Worm (Caenorhabditis elegans) whole organism, midembryonic: Measurements from ENCODE around the gene glb-27.

Source experiments
- T22C8.4 ChIP-seq: fragments of 200-800 bp; sonication (Bioruptor generic); IDR thresholded peaks from 2 replicates; pipeline ENCODE4 v1.3.6; 2022; ENCODE audit warnings: missing genetic modification characterization, missing compliant biosample characterization
- cog-1 ChIP-seq: sonication (generic microtip); optimal IDR thresholded peaks from 2 replicates; lab custom pipeline; 2016; ENCODE audit warnings: missing genetic modification characterization, missing compliant biosample characterization
- flt-1 ChIP-seq: fragments of 200-800 bp; sonication (Bioruptor generic); IDR thresholded peaks from 2 replicates; pipeline ENCODE4 v1.3.6; 2022; ENCODE audit warnings: missing genetic modification characterization, missing compliant biosample characterization
- klf-2 ChIP-seq: fragments of 200-800 bp; sonication (Bioruptor generic); conservative IDR thresholded peaks from 2 replicates; pipeline ENCODE4 v1.3.6; 2022; ENCODE audit warnings: missing genetic modification reagents, missing genetic modification characterization, missing compliant biosample characterization
- med-1 ChIP-seq: sonication (generic microtip); optimal IDR thresholded peaks from 2 replicates; lab custom pipeline; 2017; ENCODE audit warnings: missing genetic modification characterization, mild to moderate bottlenecking, missing compliant biosample characterization, antibody characterized with exemption, missing genetic modification reagents; ENCODE audit not compliant: insufficient read depth
- ref-1 ChIP-seq: fragments of 200-800 bp; sonication (Bioruptor generic); conservative IDR thresholded peaks from 2 replicates; pipeline ENCODE4 v1.3.6; 2022; ENCODE audit warnings: missing genetic modification reagents, missing genetic modification characterization, missing compliant biosample characterization
- tab-1 ChIP-seq: fragments of 200-800 bp; sonication (Bioruptor generic); IDR thresholded peaks from 2 replicates; pipeline ENCODE4 v1.3.6; 2022; ENCODE audit warnings: missing genetic modification characterization, missing compliant biosample characterization
- ztf-23 ChIP-seq: fragments of 200-800 bp; sonication (Bioruptor generic); IDR thresholded peaks from 2 replicates; pipeline ENCODE4 v1.3.6; 2022; ENCODE audit warnings: missing genetic modification reagents, missing genetic modification characterization, missing compliant biosample characterization
- ztf-29 ChIP-seq: fragments of 200-800 bp; sonication (Bioruptor generic); IDR thresholded peaks from 2 replicates; pipeline ENCODE4 v1.3.6; 2022; ENCODE audit warnings: missing genetic modification reagents, missing genetic modification characterization, missing compliant biosample characterization

Gene glb-27

DNA sequence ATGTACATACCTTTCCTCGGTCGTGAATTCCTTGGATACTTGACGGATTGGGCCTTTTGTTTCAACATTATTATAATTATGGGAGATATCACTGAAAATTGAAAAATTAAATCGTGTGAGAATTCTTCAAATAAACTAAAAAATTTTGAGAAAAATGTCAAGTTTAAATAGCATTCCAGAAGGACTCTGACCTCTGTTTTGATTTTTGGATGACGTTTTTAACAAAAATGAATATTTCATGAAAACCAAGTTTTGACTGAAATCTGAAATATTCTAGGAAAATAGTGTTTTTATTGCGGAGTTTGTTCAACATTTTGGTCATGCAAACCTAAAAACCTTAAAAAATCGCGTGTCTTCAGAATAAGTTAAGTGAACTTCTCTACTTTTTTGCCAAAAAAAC is at the start of gene glb-27:
TSS of gene glb-27 (minus strand) at position 101 of the 400 bp plus-strand sequence.
- no peak for TF ChIP-seq T22C8.4 (GFP tag; lab: Robert Waterston, UW)
- no peak for TF ChIP-seq med-1 (GFP tag; lab: Kevin White, UChicago)
- no peak for TF ChIP-seq flt-1 (GFP tag; lab: Robert Waterston, UW)
- no peak for TF ChIP-seq ztf-29 (GFP tag; lab: Robert Waterston, UW)
- no peak for TF ChIP-seq klf-2 (GFP tag; lab: Robert Waterston, UW)
- TF ChIP-seq ztf-23 (GFP tag; lab: Robert Waterston, UW), result no peak
- no peak for TF ChIP-seq tab-1 (GFP tag; lab: Robert Waterston, UW)
- TF ChIP-seq cog-1 (tag; lab: Kevin White, UChicago), result no peak
- TF ChIP-seq ref-1 (GFP tag; lab: Robert Waterston, UW), result no peak

DNA sequence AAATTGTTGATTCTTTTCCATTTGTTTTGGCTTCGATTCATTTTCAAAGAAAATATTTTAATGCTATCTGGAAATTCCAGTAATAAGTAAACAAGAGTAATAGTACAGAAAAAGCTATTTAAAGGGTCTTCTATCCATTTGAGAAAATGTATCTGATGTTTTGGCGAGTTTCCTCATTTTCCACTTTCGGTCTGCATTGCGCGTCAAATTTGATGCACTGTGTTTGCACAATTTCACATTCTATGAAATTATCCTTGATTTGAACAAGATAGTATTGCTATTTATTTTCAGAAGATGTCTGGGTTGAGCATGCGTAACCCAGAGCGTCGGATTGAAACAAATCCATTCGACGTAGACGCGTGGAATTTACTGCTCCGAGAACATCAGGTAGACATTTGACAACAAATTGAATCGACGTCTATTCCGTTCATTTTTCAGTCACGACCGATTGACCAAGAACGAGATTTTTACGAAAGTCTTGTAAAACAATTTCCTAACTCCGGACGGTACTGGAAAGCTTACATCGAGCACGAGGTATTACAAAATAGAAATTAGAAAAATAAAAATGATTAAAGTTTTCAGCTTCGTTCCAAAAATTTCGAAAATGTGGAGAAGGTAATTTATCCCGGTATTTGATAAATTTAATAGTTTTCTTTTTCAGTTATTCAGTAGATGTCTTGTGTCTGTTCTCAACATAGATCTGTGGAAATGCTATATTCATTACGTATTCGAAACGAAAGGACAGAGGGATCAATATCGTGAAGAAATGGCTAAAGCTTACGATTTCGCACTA is 47.7 kb upstream of the glb-27 start, which contains the start of gene suf-1:
TSS of gene suf-1 (plus strand) at position 280 of the 793 bp plus-strand sequence.
- no peak for TF ChIP-seq ztf-29 (GFP tag; lab: Robert Waterston, UW)
- TF ChIP-seq flt-1 (GFP tag; lab: Robert Waterston, UW), result no peak
- no peak for TF ChIP-seq tab-1 (GFP tag; lab: Robert Waterston, UW)
- no peak for TF ChIP-seq ref-1 (GFP tag; lab: Robert Waterston, UW)
- no peak for TF ChIP-seq T22C8.4 (GFP tag; lab: Robert Waterston, UW)
- no peak for TF ChIP-seq cog-1 (tag; lab: Kevin White, UChicago)
- no peak for TF ChIP-seq ztf-23 (GFP tag; lab: Robert Waterston, UW)
- no peak for TF ChIP-seq med-1 (GFP tag; lab: Kevin White, UChicago)
- TF ChIP-seq klf-2 (GFP tag; lab: Robert Waterston, UW), result no peak

DNA sequence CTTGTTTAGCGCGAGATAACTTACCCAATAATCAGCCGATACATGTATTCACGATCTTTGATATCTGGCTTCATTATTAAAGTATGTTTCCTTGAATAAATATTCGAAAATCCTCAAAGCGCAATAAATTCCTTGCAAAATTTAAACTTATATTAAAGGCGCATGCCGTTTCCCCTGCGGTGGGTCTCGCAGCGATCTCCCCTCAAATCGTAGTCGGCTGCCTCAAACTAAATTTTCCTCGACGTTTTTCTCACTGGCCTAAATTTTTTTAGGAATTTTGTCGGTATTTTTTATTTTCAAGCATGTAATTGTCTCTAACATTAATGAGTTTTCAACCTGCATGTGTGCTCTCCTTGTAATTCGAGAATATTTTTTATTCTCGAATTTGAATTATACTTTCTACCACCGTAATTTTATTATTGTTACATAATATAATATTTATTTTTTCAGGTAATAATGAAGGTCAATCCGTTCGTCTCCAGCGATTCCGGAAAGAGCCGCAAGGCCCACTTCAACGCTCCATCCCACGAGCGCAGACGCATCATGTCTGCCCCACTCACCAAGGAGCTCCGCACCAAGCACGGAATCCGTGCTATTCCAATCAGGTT is 46.4 kb upstream of the glb-27 start, which contains the start of the genes cpf-1 and rpl-26:
TSS of gene cpf-1 (minus strand) at position 104 of the 608 bp plus-strand sequence.
TSS of gene rpl-26 (plus strand) at position 449 of the 608 bp plus-strand sequence.
- TF ChIP-seq ref-1 (GFP tag; lab: Robert Waterston, UW), result no peak

DNA sequence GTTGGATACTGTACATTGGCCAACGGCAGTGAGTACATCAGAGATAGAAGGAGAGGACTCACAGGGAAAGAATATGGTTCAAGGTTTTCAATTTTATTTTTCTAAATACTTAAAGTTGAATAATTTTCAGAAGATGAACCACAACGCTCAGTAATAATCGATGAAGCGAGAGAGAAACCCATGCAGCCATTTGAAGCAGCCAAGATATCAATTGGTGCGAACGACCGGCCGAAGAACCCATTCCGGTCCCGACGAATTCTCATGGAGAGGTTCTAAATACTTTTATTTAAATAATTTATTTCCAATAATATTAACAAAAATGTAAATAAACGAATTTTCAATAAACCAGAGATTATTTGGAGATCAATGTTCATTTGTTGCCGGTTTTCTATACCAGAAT is 44.1 kb upstream of the glb-27 start, which contains the start of gene pigg-1:
TSS of gene pigg-1 (minus strand) at position 101 of the 400 bp plus-strand sequence.
- TF ChIP-seq ref-1 (GFP tag; lab: Robert Waterston, UW) (no peak), klf-2 (GFP tag; lab: Robert Waterston, UW) (no peak), ztf-23 (GFP tag; lab: Robert Waterston, UW) (no peak)

DNA sequence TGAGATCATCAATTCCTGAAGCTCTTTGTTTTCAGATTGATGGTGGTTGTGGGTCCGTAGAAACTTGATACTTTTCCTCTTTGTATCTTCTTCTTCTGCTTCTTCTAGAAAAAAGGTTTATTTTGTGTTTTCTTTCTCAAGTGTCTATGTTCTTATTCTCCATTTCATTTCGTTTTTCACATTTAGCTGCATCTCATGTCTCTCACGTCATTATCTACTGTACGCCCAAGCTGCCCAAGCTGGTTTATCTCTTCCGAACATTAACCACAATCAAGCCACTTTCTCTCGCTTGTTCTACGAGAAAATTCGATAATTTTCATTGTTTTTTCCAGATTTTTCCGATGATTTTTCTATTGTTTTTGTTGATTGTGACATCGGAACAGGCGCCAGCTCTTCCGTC is 43.1 kb upstream of the glb-27 start, which contains the start of gene F28C6.5:
TSS of gene F28C6.5 (plus strand) at position 301 of the 400 bp plus-strand sequence.
- TF ChIP-seq ref-1 (GFP tag; lab: Robert Waterston, UW), result no peak
- TF ChIP-seq ztf-23 (GFP tag; lab: Robert Waterston, UW), result no peak
- TF ChIP-seq flt-1 (GFP tag; lab: Robert Waterston, UW), result no peak
- no peak for TF ChIP-seq ztf-29 (GFP tag; lab: Robert Waterston, UW)
- TF ChIP-seq cog-1 (tag; lab: Kevin White, UChicago), result no peak
- no peak for TF ChIP-seq T22C8.4 (GFP tag; lab: Robert Waterston, UW)
- TF ChIP-seq med-1 (GFP tag; lab: Kevin White, UChicago), result no peak

DNA sequence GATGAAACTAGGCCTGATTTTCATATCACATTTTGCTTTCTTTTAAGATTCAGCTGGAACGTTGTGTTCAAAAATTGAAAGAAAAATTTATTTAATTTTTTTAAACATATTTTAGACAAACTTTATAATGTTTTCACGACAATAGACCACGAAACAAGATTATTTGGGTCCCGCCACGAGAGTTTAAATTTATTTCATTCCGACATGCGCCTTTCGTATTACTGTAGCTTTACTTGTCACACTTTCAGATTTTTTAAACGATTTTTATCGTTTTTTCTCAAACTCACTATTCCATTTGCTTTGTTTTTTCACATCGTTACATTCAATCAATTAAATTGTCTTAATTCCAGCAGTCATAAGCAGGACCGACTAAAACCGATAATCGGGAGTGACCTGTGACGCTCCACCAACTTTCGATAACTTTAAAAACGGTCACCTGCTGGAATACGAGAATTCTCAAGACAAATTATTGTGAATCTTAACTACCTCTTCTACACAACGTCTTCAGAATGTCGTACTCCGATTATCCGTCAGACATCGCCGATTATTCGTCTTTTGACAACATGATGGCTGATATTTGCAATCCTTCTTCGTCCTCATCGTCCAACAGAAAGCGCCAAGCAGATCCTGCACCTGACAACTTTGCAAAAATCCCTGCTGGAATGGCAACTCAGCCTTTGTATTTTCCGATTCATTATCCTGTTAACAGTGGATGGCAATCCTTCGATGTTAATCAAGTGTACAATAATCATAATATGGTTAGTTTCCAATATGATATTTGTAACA is 38.0 kb upstream of the glb-27 start, which contains the start of gene aptf-3:
TSS of gene aptf-3 (plus strand) at position 351 of the 786 bp plus-strand sequence.
- TF ChIP-seq cog-1 (tag; lab: Kevin White, UChicago) (no peak), T22C8.4 (GFP tag; lab: Robert Waterston, UW) (no peak), tab-1 (GFP tag; lab: Robert Waterston, UW) (no peak), flt-1 (GFP tag; lab: Robert Waterston, UW) (no peak), med-1 (GFP tag; lab: Kevin White, UChicago) (no peak)

DNA sequence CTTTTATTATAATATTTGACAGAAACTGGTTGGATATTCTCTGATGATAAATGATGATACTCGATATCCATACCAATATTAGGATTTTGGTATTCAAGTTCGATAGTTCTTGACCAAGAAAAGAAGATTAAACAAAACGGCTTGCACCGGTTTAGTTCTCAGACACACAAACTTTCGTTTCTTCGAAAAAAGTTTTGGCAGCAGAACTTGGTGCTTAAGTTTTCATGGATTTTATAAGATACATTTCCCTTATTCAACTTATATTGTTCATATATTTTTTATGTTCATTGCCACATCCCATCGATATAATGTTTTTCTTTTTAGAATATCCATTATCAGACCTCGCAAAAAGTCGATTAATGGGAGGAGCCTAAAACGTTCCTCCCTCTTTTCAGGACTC is 34.6 kb upstream of the glb-27 start, which contains the start of gene aptf-4:
TSS of gene aptf-4 (plus strand) at position 301 of the 400 bp plus-strand sequence.
- TF ChIP-seq flt-1 (GFP tag; lab: Robert Waterston, UW), result no peak

DNA sequence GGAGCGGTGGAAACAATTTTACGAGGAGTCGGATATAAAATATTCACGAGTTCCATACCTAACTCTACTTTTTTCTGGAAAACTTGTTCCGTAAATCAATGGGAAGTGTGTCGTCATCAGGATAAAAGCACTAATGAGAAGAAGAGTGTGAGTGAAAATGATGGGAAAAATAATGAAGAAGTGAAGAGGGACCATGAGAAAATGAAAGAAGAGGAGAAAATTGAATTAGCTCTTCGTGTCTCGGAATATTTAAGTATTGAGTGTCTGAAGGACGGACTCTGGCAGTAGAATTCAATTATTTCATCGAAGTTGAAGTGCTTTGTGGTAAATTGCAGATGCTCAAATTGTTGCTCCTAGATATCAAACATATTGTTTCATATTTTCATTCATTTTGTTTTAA is 33.2 kb upstream of the glb-27 start:
- TF ChIP-seq flt-1 (GFP tag; lab: Robert Waterston, UW) (no peak), ztf-23 (GFP tag; lab: Robert Waterston, UW) (no peak), med-1 (GFP tag; lab: Kevin White, UChicago) (no peak), ztf-29 (GFP tag; lab: Robert Waterston, UW) (no peak), T22C8.4 (GFP tag; lab: Robert Waterston, UW) (no peak), ref-1 (GFP tag; lab: Robert Waterston, UW) (no peak), cog-1 (tag; lab: Kevin White, UChicago) (no peak), klf-2 (GFP tag; lab: Robert Waterston, UW) (no peak), tab-1 (GFP tag; lab: Robert Waterston, UW) (no peak)

DNA sequence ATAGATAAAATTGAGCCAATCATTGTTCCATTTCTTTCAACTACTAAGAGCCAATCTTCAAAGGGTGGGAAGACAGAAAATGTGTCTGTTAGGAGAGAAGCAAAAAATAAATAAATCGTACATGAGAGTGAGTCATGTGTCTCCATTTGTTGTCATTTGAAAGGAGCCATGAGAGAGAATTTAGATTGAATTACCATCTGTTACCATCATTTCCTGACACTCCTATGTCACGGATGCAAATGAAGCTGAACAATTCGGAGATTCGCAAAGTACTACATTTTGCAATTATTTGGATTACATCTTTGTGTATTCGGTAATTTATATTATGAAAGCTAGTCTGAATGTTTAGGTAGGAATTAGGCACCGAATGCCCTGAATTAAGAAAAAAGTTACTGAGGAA is 32.4 kb upstream of the glb-27 start:
- TF ChIP-seq ref-1 (GFP tag; lab: Robert Waterston, UW) (no peak), ztf-29 (GFP tag; lab: Robert Waterston, UW) (no peak), flt-1 (GFP tag; lab: Robert Waterston, UW) (no peak), klf-2 (GFP tag; lab: Robert Waterston, UW) (no peak), ztf-23 (GFP tag; lab: Robert Waterston, UW) (no peak), tab-1 (GFP tag; lab: Robert Waterston, UW) (no peak), med-1 (GFP tag; lab: Kevin White, UChicago) (no peak), T22C8.4 (GFP tag; lab: Robert Waterston, UW) (no peak), cog-1 (tag; lab: Kevin White, UChicago) (no peak)
